Fruit fly (Drosophila melanogaster) whole organism, embryonic: ENCODE measurements around the gene CG17187.

Source experiments
- Atf-2 ChIP-seq: fragments of 200-800 bp; sonication (Bioruptor generic); optimal IDR thresholded peaks from 2 replicates; lab custom pipeline; 2016; ENCODE audit warnings: missing biosample characterization, missing genetic modification characterization
- Bgb ChIP-seq: fragments of 200-800 bp; sonication (Bioruptor generic); IDR thresholded peaks from 2 replicates; pipeline ENCODE4 v1.3.6; 2022; ENCODE audit warnings: missing biosample characterization, missing genetic modification characterization; ENCODE audit not compliant: partially characterized antibody
- CG11093 ChIP-seq: fragments of 200-800 bp; sonication (Bioruptor generic); IDR thresholded peaks from 3 replicates; pipeline ENCODE4 v1.3.6; 2022; ENCODE audit warnings: missing biosample characterization, missing genetic modification characterization
- CG12236 ChIP-seq: fragments of 200-800 bp; sonication (Bioruptor generic); optimal IDR thresholded peaks from 2 replicates; lab custom pipeline; 2016; ENCODE audit warnings: missing biosample characterization, missing genetic modification characterization
- CG12299 ChIP-seq: fragments of 200-800 bp; sonication (Bioruptor generic); optimal IDR thresholded peaks from 2 replicates; lab custom pipeline; 2018; ENCODE audit warnings: missing biosample characterization, mild to moderate bottlenecking, missing genetic modification characterization
- CG12769 ChIP-seq: fragments of 200-800 bp; sonication (Bioruptor generic); optimal IDR thresholded peaks from 2 replicates; lab custom pipeline; 2019; ENCODE audit warnings: missing biosample characterization, mild to moderate bottlenecking, missing genetic modification characterization, moderate library complexity
- CG12942 ChIP-seq: fragments of 200-800 bp; sonication (Bioruptor generic); optimal IDR thresholded peaks from 3 replicates; lab custom pipeline; 2016; ENCODE audit warnings: missing biosample characterization, missing genetic modification characterization
- CG13123 ChIP-seq: fragments of 200-800 bp; sonication (Bioruptor generic); optimal IDR thresholded peaks from 2 replicates; lab custom pipeline; 2016; ENCODE audit warnings: missing biosample characterization, missing genetic modification characterization
- CG13287 ChIP-seq: fragments of 200-800 bp; sonication (Bioruptor generic); IDR thresholded peaks from 2 replicates; pipeline ENCODE4 v1.3.6; 2022; ENCODE audit warnings: missing biosample characterization, missing genetic modification characterization; ENCODE audit not compliant: partially characterized antibody
- CG15073 ChIP-seq: fragments of 200-800 bp; sonication (Bioruptor generic); optimal IDR thresholded peaks from 2 replicates; lab custom pipeline; 2016; ENCODE audit warnings: missing biosample characterization, missing genetic modification characterization
- CG15269 ChIP-seq: fragments of 200-800 bp; sonication (Bioruptor generic); optimal IDR thresholded peaks from 2 replicates; lab custom pipeline; 2018; ENCODE audit warnings: missing biosample characterization, mild to moderate bottlenecking, missing genetic modification characterization, moderate library complexity
- CG31365 ChIP-seq: fragments of 200-800 bp; sonication (Bioruptor generic); optimal IDR thresholded peaks from 2 replicates; lab custom pipeline; 2018; ENCODE audit warnings: missing biosample characterization, mild to moderate bottlenecking, missing genetic modification characterization
- CG31388 ChIP-seq: fragments of 200-800 bp; sonication (Bioruptor generic); optimal IDR thresholded peaks from 2 replicates; lab custom pipeline; 2016; ENCODE audit warnings: missing biosample characterization, missing genetic modification characterization
- CG34376 ChIP-seq: fragments of 200-800 bp; sonication (Bioruptor generic); optimal IDR thresholded peaks from 2 replicates; lab custom pipeline; 2018; ENCODE audit warnings: missing biosample characterization, mild to moderate bottlenecking, missing genetic modification characterization
- CG5245 ChIP-seq: fragments of 200-800 bp; sonication (Bioruptor generic); optimal IDR thresholded peaks from 3 replicates; lab custom pipeline; 2016; ENCODE audit warnings: missing biosample characterization, missing genetic modification characterization
- CG6175 ChIP-seq: fragments of 200-800 bp; sonication (Bioruptor generic); IDR thresholded peaks from 3 replicates; pipeline ENCODE4 v1.3.6; 2022; ENCODE audit warnings: missing biosample characterization, missing genetic modification characterization
- CG6272 ChIP-seq: fragments of 200-800 bp; sonication (Bioruptor generic); IDR thresholded peaks from 2 replicates; pipeline ENCODE4 v1.3.6; 2022; ENCODE audit warnings: missing biosample characterization, missing genetic modification characterization
- CG6854 ChIP-seq: fragments of 200-800 bp; sonication (Bioruptor generic); optimal IDR thresholded peaks from 3 replicates; lab custom pipeline; 2017; ENCODE audit warnings: missing biosample characterization, mild to moderate bottlenecking, missing genetic modification characterization
- CG8388 ChIP-seq: fragments of 200-800 bp; sonication (Bioruptor generic); optimal IDR thresholded peaks from 2 replicates; lab custom pipeline; 2019; ENCODE audit warnings: missing biosample characterization, mild to moderate bottlenecking, missing genetic modification characterization, moderate library complexity
- CG8924 ChIP-seq: fragments of 200-800 bp; optimal IDR thresholded peaks from 3 replicates; lab custom pipeline; 2019; ENCODE audit warnings: missing biosample characterization, mild to moderate bottlenecking, missing genetic modification characterization, moderate library complexity
- Doc3 ChIP-seq: fragments of 200-800 bp; sonication (Bioruptor generic); IDR thresholded peaks from 3 replicates; pipeline ENCODE4 v1.3.6; 2022; ENCODE audit warnings: missing biosample characterization, missing genetic modification characterization; ENCODE audit not compliant: partially characterized antibody
- Hr78 ChIP-seq, 2 experiments: fragments of 200-800 bp in 1 of 2; fragments of >200 bp in 1 of 2; sonication (Bioruptor generic) in 1 of 2; optimal IDR thresholded peaks; 2 replicates each; lab custom pipeline; 2017 to 2019; ENCODE audit warnings: missing biosample characterization in 2 of 2, missing genetic modification characterization in 2 of 2, mild to moderate bottlenecking in 1 of 2, moderate library complexity in 1 of 2
- Kr ChIP-seq: fragments of 200-800 bp; sonication (Bioruptor generic); optimal IDR thresholded peaks from 2 replicates; lab custom pipeline; 2017; ENCODE audit warnings: missing biosample characterization, mild to moderate bottlenecking, missing genetic modification characterization
- Neu2 ChIP-seq: fragments of 200-800 bp; sonication (Bioruptor generic); optimal IDR thresholded peaks from 3 replicates; lab custom pipeline; 2016; ENCODE audit warnings: missing biosample characterization, missing genetic modification characterization, borderline replicate concordance
- Oli ChIP-seq: fragments of 200-800 bp; sonication (Bioruptor generic); optimal IDR thresholded peaks from 2 replicates; lab custom pipeline; 2018; ENCODE audit warnings: missing biosample characterization, mild to moderate bottlenecking, missing genetic modification characterization, moderate library complexity
- Opbp ChIP-seq: fragments of 200-800 bp; sonication (Bioruptor generic); IDR thresholded peaks from 3 replicates; pipeline ENCODE4 v1.3.6; 2022; ENCODE audit warnings: missing biosample characterization, missing genetic modification characterization; ENCODE audit not compliant: partially characterized antibody
- Optix ChIP-seq: fragments of 200-800 bp; sonication (Bioruptor generic); IDR thresholded peaks from 3 replicates; pipeline ENCODE4 v1.3.6; 2022; ENCODE audit warnings: missing biosample characterization, missing genetic modification characterization
- Pdp1 ChIP-seq, 2 experiments: fragments of 200-800 bp; sonication (Bioruptor generic); optimal IDR thresholded peaks; 3 replicates each; lab custom pipeline; 2016; ENCODE audit warnings: missing biosample characterization in 2 of 2, missing genetic modification characterization in 2 of 2, mild to moderate bottlenecking in 1 of 2, moderate library complexity in 1 of 2
- corto ChIP-seq: fragments of 200-800 bp; sonication (Bioruptor generic); optimal IDR thresholded peaks from 2 replicates; lab custom pipeline; 2016; ENCODE audit warnings: missing biosample characterization, mild to moderate bottlenecking, missing genetic modification characterization, moderate library complexity
- ems ChIP-seq: fragments of 200-800 bp; sonication (Bioruptor generic); optimal IDR thresholded peaks from 3 replicates; lab custom pipeline; 2016; ENCODE audit warnings: missing biosample characterization, missing genetic modification characterization
- fd64A ChIP-seq: fragments of 200-800 bp; sonication (Bioruptor generic); optimal IDR thresholded peaks from 3 replicates; lab custom pipeline; 2018; ENCODE audit warnings: missing biosample characterization, mild to moderate bottlenecking, missing genetic modification characterization
- gcm ChIP-seq: fragments of 200-800 bp; sonication (Bioruptor generic); optimal IDR thresholded peaks from 2 replicates; lab custom pipeline; 2019; ENCODE audit warnings: missing biosample characterization, mild to moderate bottlenecking, missing genetic modification characterization, moderate library complexity
- gem ChIP-seq: fragments of 200-800 bp; sonication (Bioruptor generic); optimal IDR thresholded peaks from 2 replicates; lab custom pipeline; 2019; ENCODE audit warnings: missing biosample characterization, mild to moderate bottlenecking, missing genetic modification characterization, moderate library complexity
- grau ChIP-seq: fragments of 200-800 bp; optimal IDR thresholded peaks from 3 replicates; lab custom pipeline; 2019; ENCODE audit warnings: missing biosample characterization, mild to moderate bottlenecking, missing genetic modification characterization, moderate library complexity
- gt ChIP-seq: fragments of 200-800 bp; sonication (Bioruptor generic); IDR thresholded peaks from 2 replicates; pipeline ENCODE4 v1.3.6; 2022; ENCODE audit warnings: missing biosample characterization, missing genetic modification characterization
- hb ChIP-seq: fragments of 200-800 bp; sonication (Bioruptor generic); IDR thresholded peaks from 3 replicates; pipeline ENCODE4 v1.3.6; 2022; ENCODE audit warnings: missing biosample characterization, missing genetic modification characterization; ENCODE audit not compliant: partially characterized antibody
- inv ChIP-seq: fragments of 200-800 bp; sonication (Bioruptor generic); IDR thresholded peaks from 2 replicates; pipeline ENCODE4 v1.3.6; 2022; ENCODE audit warnings: missing biosample characterization, missing genetic modification characterization; ENCODE audit not compliant: partially characterized antibody
- lov ChIP-seq, 2 experiments: fragments of 200-800 bp in 1 of 2; fragments of >200 bp in 1 of 2; sonication (Bioruptor generic) in 1 of 2; IDR thresholded peaks in 1 of 2; optimal IDR thresholded peaks in 1 of 2; 2 replicates in 1 of 2; 3 replicates in 1 of 2; pipeline versions ENCODE4 v1.3.6 to Lab custom; 2017 to 2022; ENCODE audit warnings: missing biosample characterization in 1 of 2, missing genetic modification characterization in 1 of 2
- pb ChIP-seq: fragments of 200-800 bp; sonication (Bioruptor generic); optimal IDR thresholded peaks from 3 replicates; lab custom pipeline; 2016; ENCODE audit warnings: missing biosample characterization, missing genetic modification characterization
- pfk ChIP-seq: fragments of 200-800 bp; sonication (Bioruptor generic); optimal IDR thresholded peaks from 2 replicates; lab custom pipeline; 2018; ENCODE audit warnings: missing biosample characterization, mild to moderate bottlenecking, missing genetic modification characterization, moderate library complexity
- pnt ChIP-seq: fragments of 200-800 bp; sonication (Bioruptor generic); optimal IDR thresholded peaks from 3 replicates; lab custom pipeline; 2016; ENCODE audit warnings: missing biosample characterization, missing genetic modification characterization
- repo ChIP-seq: fragments of 200-800 bp; sonication (Bioruptor generic); optimal IDR thresholded peaks from 2 replicates; lab custom pipeline; 2016; ENCODE audit warnings: missing biosample characterization, missing genetic modification characterization
- slbo ChIP-seq: fragments of 200-800 bp; sonication (Bioruptor generic); IDR thresholded peaks from 2 replicates; pipeline ENCODE4 v1.3.6; 2022; ENCODE audit warnings: missing biosample characterization, missing genetic modification characterization
- slp2 ChIP-seq: fragments of 200-800 bp; sonication (Bioruptor generic); optimal IDR thresholded peaks from 2 replicates; lab custom pipeline; 2016; ENCODE audit warnings: missing biosample characterization, missing genetic modification characterization
- sr ChIP-seq: fragments of 200-800 bp; sonication (Bioruptor generic); IDR thresholded peaks from 3 replicates; pipeline ENCODE4 v1.3.6; 2022; ENCODE audit warnings: missing biosample characterization, missing genetic modification characterization
- tio ChIP-seq: fragments of 200-800 bp; sonication (Bioruptor generic); optimal IDR thresholded peaks from 2 replicates; lab custom pipeline; 2017; ENCODE audit warnings: missing biosample characterization, missing genetic modification characterization, inconsistent platforms
- wor ChIP-seq: fragments of 200-800 bp; sonication (Bioruptor generic); IDR thresholded peaks from 2 replicates; pipeline ENCODE4 v1.3.6; 2022; ENCODE audit warnings: missing biosample characterization, missing genetic modification characterization
- zf30C ChIP-seq: fragments of 200-800 bp; sonication (Bioruptor generic); optimal IDR thresholded peaks from 3 replicates; lab custom pipeline; 2018; ENCODE audit warnings: missing biosample characterization, mild to moderate bottlenecking, missing genetic modification characterization

CG17187 gene

DNA sequence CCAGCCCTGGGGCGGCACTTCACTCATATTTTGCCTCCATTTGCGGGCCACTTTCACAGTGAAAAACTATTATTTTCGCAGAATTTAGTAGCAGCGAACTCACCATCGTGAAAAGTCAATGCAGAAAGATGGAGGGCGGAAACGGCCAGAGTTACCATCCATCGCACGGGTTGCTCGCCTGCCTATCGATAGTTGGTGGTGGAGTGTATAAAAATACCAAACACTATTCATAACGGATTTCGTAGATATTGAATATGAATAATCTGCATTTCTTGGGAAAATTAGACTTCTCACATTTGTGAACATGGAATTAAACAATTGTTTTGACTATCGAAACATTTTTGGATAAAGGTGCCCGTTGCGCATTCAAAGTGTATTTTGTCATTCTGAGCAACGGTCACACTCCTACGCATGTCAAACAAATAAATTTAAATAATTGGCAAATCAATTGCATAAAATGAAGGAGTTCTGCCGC is 15.5 kb downstream of the CG17187 start, which contains the start of the genes RpS25 and CG4820 (continued):
- TF ChIP-seq pfk (GFP tag; lab: Kevin White, UChicago) (peak; percentile 84), CG11093 (GFP tag; lab: Robert Waterston, UW) (0 out of 3 replicates have a peak, but pooled peaks have one; percentile 42), Hr78 (GFP tag; optimal IDR thresholded peaks at IDR 0.05; lab: Kevin White, UChicago) (peak in 1 of 2 experiments; percentile 27), corto (GFP tag; lab: Kevin White, UChicago) (no peak), CG12769 (tag; lab: Kevin White, UChicago) (peak; percentile 93), ems (GFP tag; lab: Kevin White, UChicago) (peak; percentile 79), pnt (GFP tag; lab: Kevin White, UChicago) (peak; percentile 28), sr (GFP tag; lab: Robert Waterston, UW) (peak; percentile 82), gem (peak; percentile 80), pb (GFP tag; lab: Kevin White, UChicago) (peak; percentile 93), fd64A (GFP tag; lab: Kevin White, UChicago) (peak; percentile 94), CG13287 (GFP tag; lab: Robert Waterston, UW) (peak; percentile 91), wor (0 out of 2 replicates have a peak, but pooled peaks have one; percentile 44), Opbp (peak; percentile 76), CG15269 (peak; percentile 84), CG31388 (GFP tag; lab: Kevin White, UChicago) (peak; percentile 62), CG34376 (GFP tag; lab: Kevin White, UChicago) (peak; percentile 99), CG31365 (peak; percentile 86), CG6854 (GFP tag; lab: Kevin White, UChicago) (peak; percentile 90), Doc3 (GFP tag; lab: Robert Waterston, UW) (peak; percentile 86), Pdp1 (GFP tag; optimal IDR thresholded peaks at IDR 0.05; lab: Kevin White, UChicago) (peak; percentile 86 to 91), CG12299 (tag; lab: Kevin White, UChicago) (peak; percentile 90), repo (GFP tag; lab: Kevin White, UChicago) (peak; percentile 92), zf30C (peak; percentile 61), lov (optimal IDR thresholded peaks at IDR 0.05; lab: Kevin White, UChicago) (no peak), lov (GFP tag; IDR thresholded peaks at IDR 0.05; lab: Robert Waterston, UW) (peak; percentile 89), CG6272 (GFP tag; lab: Robert Waterston, UW) (peak; percentile 77), gcm (GFP tag; lab: Kevin White, UChicago) (peak; percentile 89), Bgb (peak; percentile 85), CG8388 (GFP tag; lab: Kevin White, UChicago) (peak; percentile 82), CG6175 (GFP tag; lab: Robert Waterston, UW) (peak; percentile 84), slp2 (peak; percentile 90), Neu2 (peak; percentile 85), Kr (peak; percentile 72), Oli (tag; lab: Kevin White, UChicago) (peak; percentile 82), hb (GFP tag; lab: Robert Waterston, UW) (peak; percentile 80; the same call in 2 of the 3 replicates), CG5245 (GFP tag; lab: Kevin White, UChicago) (peak; percentile 85), CG12942 (GFP tag; lab: Kevin White, UChicago) (peak; percentile 74), Atf-2 (peak; percentile 89), inv (GFP tag; lab: Robert Waterston, UW) (peak; percentile 78), grau (tag; lab: Kevin White, UChicago) (peak; percentile 86), CG8924 (tag; lab: Kevin White, UChicago) (peak; percentile 87), CG13123 (GFP tag; lab: Kevin White, UChicago) (peak; percentile 82), tio (GFP tag; lab: Kevin White, UChicago) (no peak), gt (peak; percentile 69; the same call in 1 of the 2 replicates), slbo (GFP tag; lab: Robert Waterston, UW) (peak; percentile 86), CG15073 (GFP tag; lab: Kevin White, UChicago) (peak; percentile 9), Optix (GFP tag; lab: Robert Waterston, UW) (peak; percentile 81), CG12236 (GFP tag; lab: Kevin White, UChicago) (peak; percentile 89)
